Fruit fly (Drosophila melanogaster) whole organism, adult: ENCODE measurements around the gene yata.
A peak's percentile ranks its signal among the peaks of the same experiment; 100 is the strongest.

ENCODE experiments used
- CG14711 ChIP-seq: fragments of 200-800 bp; sonication (Bioruptor generic); optimal IDR thresholded peaks from 2 replicates; lab custom pipeline; 2018; ENCODE audit warnings: missing biosample characterization, mild to moderate bottlenecking, missing genetic modification characterization, moderate library complexity
- CG1620 ChIP-seq: fragments of 200-800 bp; sonication (Bioruptor generic); optimal IDR thresholded peaks from 2 replicates; lab custom pipeline; 2016; ENCODE audit warnings: missing biosample characterization, missing genetic modification characterization
- CG33017 ChIP-seq: fragments of 200-800 bp; sonication (Bioruptor generic); optimal IDR thresholded peaks from 2 replicates; lab custom pipeline; 2018; ENCODE audit warnings: missing biosample characterization, mild to moderate bottlenecking, missing genetic modification characterization, moderate library complexity
- CG7101 ChIP-seq: fragments of 200-800 bp; sonication (Bioruptor generic); optimal IDR thresholded peaks from 2 replicates; lab custom pipeline; 2018; ENCODE audit warnings: missing biosample characterization, mild to moderate bottlenecking, missing genetic modification characterization, moderate library complexity
- Clk ChIP-seq: fragments of 200-800 bp; sonication (Bioruptor generic); optimal IDR thresholded peaks from 2 replicates; lab custom pipeline; 2017; ENCODE audit warnings: missing biosample characterization, missing genetic modification characterization
- Crg-1 ChIP-seq: fragments of 200-800 bp; sonication (Bioruptor generic); optimal IDR thresholded peaks from 2 replicates; lab custom pipeline; 2016; ENCODE audit warnings: missing biosample characterization, missing genetic modification characterization
- Hr96 ChIP-seq: fragments of 200-800 bp; sonication (Bioruptor generic); optimal IDR thresholded peaks from 2 replicates; lab custom pipeline; 2016; ENCODE audit warnings: missing biosample characterization, missing genetic modification characterization
- cnc ChIP-seq, 2 experiments: fragments of >200 bp; optimal IDR thresholded peaks; 2 replicates each; lab custom pipeline; 2017
- kay ChIP-seq: fragments of 200-800 bp; sonication (Bioruptor generic); peaks from one replicate; lab custom pipeline; 2016; ENCODE audit warnings: missing biosample characterization, missing genetic modification characterization, borderline replicate concordance
- tj ChIP-seq: fragments of 200-800 bp; sonication (Bioruptor generic); optimal IDR thresholded peaks from 3 replicates; lab custom pipeline; 2017; ENCODE audit warnings: missing biosample characterization, mild to moderate bottlenecking, missing genetic modification characterization, moderate library complexity
- toe ChIP-seq: fragments of 200-800 bp; sonication (Bioruptor generic); optimal IDR thresholded peaks from 2 replicates; lab custom pipeline; 2016; ENCODE audit warnings: missing biosample characterization, missing genetic modification characterization

DNA sequence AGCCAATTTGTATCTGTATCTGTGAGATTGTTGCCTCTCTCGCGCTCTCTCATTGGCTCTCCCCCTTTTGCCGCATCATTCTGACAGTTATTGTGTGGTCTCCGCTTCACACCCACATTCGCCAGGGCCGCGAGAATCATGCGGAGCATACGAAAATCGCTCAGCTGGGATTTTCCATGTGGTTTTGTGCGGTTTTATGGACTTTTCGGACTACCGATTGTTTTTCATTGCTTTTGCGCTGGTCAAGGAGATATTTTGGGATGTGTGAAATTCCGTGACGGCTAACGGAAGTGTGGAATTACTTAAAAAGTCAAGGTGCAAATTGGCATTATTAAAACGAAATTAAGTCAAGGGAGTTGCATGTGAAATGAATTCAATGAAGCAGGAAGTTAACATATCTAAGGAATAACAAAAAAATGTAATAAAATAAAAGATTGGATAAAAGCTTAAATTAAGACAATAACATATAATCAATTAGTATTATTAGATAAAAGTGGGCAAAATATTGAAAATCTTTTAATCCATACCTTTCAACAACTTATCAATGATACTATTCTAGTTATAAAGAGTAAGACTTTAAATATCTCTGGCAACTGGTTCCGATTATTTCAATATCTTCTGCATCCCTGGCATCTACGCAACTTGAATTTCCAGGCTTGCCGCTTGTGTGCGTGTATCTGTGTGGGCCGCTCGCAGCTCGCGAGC is 23.2 kb downstream of the yata start:
- TF ChIP-seq CG7101 (tag; lab: Kevin White, UChicago), result no peak
- TF ChIP-seq CG14711 (tag; lab: Kevin White, UChicago), result no peak
- peak; percentile 19 for TF ChIP-seq toe (GFP tag; lab: Kevin White, UChicago)
- no peak for TF ChIP-seq Clk
- TF ChIP-seq kay (GFP tag; lab: Kevin White, UChicago), result no peak
- peak; percentile 16 for TF ChIP-seq tj
- no peak for TF ChIP-seq Crg-1 (GFP tag; lab: Kevin White, UChicago)
- TF ChIP-seq CG1620, result no peak
- no peak for TF ChIP-seq CG33017 (tag; lab: Kevin White, UChicago)
- TF ChIP-seq Hr96 (GFP tag; lab: Kevin White, UChicago), result peak; percentile 59
- TF ChIP-seq cnc (optimal IDR thresholded peaks at IDR 0.05; lab: Kevin White, UChicago), result peak in 1 of 2 experiments; percentile 89
